Fruit fly (Drosophila melanogaster): ENCODE measurements around the gene CG6006.

DNA sequence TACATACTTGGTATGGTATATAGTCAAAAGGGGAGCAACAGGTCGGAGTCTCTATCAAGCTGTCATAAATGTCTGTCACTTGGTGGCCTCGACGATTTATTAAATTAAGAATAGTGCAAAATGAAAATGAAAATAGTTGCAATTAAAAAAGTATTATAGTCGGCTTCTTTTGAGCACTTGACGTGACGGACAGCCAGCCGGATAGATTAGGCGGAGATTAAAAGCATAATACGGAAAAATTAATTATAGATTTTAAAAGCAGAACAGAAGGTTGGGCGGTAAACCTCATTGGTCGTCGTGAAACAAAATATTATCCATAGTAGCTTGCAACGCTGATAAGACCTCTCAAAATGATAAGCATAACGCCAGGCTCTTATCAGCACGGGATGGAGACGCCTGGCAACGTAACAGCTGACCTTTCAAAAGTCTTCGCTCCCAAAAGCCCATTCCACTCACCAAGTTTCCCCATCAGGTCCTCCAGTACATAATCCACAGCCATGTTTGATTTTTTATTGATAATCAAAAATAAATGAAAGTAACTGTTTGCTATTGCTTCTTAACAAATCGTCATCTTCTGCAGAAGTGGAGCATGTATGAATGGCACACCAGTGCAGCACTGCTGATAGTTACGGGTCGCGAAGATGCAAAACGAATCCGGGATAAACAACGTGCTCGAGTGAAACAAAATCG is 47.7 kb downstream of the CG6006 start:
- TF ChIP-seq Eip93F (GFP tag; optimal IDR thresholded peaks at IDR 0.05) (no peak), CG15336 (GFP tag; IDR thresholded peaks at IDR 0.05) (no peak), dsx (GFP tag; optimal IDR thresholded peaks at IDR 0.05; ENCODE audit: poor library complexity, severe bottlenecking) (no peak), Hr38 (GFP tag; optimal IDR thresholded peaks at IDR 0.05) (no peak), CG31627 (GFP tag; optimal IDR thresholded peaks at IDR 0.05) (no peak), cyc (GFP tag; optimal IDR thresholded peaks at IDR 0.05) (no peak), CG6854 (GFP tag; optimal IDR thresholded peaks at IDR 0.05) (no peak), Eip78C (GFP tag) (peak; percentile 50), Lpt (GFP tag; optimal IDR thresholded peaks at IDR 0.05) (no peak)
